Fruit fly (Drosophila melanogaster): ENCODE measurements around the gene HP5.

Gene HP5

dm6 chrX:11454189-11454882 is at the start of gene HP5, which contains the start of gene Evi5:
TSS of gene HP5 (plus strand) at chrX:11454786.
TSS of gene Evi5 (minus strand) at chrX:11454386.
- TF ChIP-seq h (optimal IDR thresholded peaks at IDR 0.05), result no peak
- TF ChIP-seq Sin3A (optimal IDR thresholded peaks at IDR 0.05), result no peak
- no peak for TF ChIP-seq Myc (optimal IDR thresholded peaks at IDR 0.05)
- TF ChIP-seq psq (optimal IDR thresholded peaks at IDR 0.05), result no peak
- no peak for TF ChIP-seq insv (optimal IDR thresholded peaks at IDR 0.05)
- TF ChIP-seq ttk (optimal IDR thresholded peaks at IDR 0.05), result no peak

DNA sequence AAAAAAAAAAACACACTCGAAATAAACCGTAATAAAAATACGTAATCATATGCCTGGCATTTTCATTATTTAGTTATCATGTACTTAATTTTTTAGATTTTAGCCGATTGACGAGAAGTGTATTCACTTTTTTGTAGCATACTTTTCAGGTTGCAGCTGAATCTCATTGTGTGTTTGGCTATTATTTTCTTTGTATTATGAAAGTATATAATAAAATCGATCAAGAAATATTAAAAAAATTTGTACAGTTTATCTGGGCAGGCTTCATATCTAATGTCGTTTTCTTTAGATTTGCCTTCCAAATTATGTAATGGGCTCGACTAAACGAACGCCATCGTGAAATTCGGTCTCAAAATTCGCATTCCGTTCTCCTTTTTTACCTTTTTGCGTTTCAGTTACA is 44.9 kb upstream of the HP5 start, which contains the start of gene CG15196:
Gene CG15196, plus strand, starts transcription at position 301 of the 400 bp plus-strand sequence.
- TF ChIP-seq h (optimal IDR thresholded peaks at IDR 0.05) (no peak), ttk (optimal IDR thresholded peaks at IDR 0.05) (no peak)

DNA sequence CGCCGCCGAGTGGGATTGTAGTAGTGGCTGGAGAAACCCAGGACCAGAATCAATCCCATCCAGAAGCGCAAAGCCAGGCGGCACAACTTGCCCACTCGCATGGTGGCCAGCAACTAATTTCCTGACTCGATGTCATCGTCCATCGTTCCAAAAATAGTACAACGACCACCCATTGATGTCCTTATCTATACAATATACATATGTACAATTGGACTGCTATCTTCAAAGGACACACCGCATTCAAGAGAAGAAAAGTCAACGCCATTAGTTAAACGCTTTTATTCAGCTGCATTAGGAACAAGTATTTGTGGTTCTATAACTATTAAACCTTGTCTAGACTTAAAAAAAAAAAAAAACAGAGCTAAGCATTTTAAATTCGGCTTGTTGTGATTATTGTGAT is 41.5 kb upstream of the HP5 start, which contains the start of gene Gr10b:
Gene Gr10b, minus strand, starts transcription at position 101 of the 400 bp plus-strand sequence.
- TF ChIP-seq Sin3A (optimal IDR thresholded peaks at IDR 0.05) (no peak), ttk (optimal IDR thresholded peaks at IDR 0.05) (no peak), h (optimal IDR thresholded peaks at IDR 0.05) (no peak), Myc (optimal IDR thresholded peaks at IDR 0.05) (no peak), psq (optimal IDR thresholded peaks at IDR 0.05) (no peak), insv (optimal IDR thresholded peaks at IDR 0.05) (no peak)

DNA sequence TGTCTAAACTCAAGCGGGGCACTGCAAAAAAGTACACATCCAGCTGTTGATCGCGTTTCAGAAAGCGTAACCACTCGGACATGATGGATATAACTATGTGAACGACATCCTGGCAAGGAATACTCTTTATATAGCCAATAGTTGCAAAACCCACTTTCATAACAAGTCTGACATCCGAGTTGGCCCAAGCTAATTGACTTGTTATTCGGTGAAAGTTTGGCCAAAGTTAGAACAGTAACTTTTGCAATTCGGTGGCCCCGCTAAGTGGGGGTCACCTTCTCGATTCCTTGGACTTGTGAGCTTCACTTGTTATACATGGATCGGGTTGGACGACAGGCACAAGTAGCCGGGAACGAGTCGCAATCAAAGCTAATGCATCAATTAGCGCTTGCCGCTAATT is 37.3 kb upstream of the HP5 start, which contains the start of the genes Gr10a and Or10a:
Gene Gr10a, minus strand, starts transcription at position 101 of the 400 bp plus-strand sequence.
Gene Or10a, minus strand, starts transcription at position 101 of the 400 bp plus-strand sequence.
- no peak for TF ChIP-seq Sin3A (optimal IDR thresholded peaks at IDR 0.05)
- no peak for TF ChIP-seq Myc (optimal IDR thresholded peaks at IDR 0.05)
- TF ChIP-seq psq (optimal IDR thresholded peaks at IDR 0.05), result no peak
- TF ChIP-seq h (optimal IDR thresholded peaks at IDR 0.05), result no peak

dm6 chrX:11419212-11419611 is 35.4 kb upstream of the HP5 start:
- no peak for TF ChIP-seq h (optimal IDR thresholded peaks at IDR 0.05)
- no peak for TF ChIP-seq ttk (optimal IDR thresholded peaks at IDR 0.05)
- no peak for TF ChIP-seq psq (optimal IDR thresholded peaks at IDR 0.05)
- no peak for TF ChIP-seq Myc (optimal IDR thresholded peaks at IDR 0.05)
- no peak for TF ChIP-seq insv (optimal IDR thresholded peaks at IDR 0.05)
- TF ChIP-seq Sin3A (optimal IDR thresholded peaks at IDR 0.05), result no peak

DNA sequence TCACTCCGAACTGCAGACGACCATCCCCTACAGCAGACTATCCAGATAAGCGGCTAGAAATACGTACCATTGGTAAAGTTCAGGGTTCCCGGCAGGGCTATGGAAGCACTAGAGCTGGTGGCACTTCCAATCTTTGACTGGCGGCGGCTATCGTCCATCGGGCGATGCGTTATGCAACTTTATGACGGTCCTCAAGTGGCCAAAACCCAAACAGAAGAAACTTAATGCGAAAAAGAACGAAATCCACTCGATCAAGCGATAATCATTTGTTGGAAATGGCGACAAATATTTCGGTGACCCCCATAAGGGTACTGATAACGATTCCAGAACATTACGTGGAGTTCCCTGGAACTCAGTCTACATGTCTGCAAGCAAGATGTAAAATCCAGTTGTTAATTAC is 34.6 kb upstream of the HP5 start:
- TF ChIP-seq psq (optimal IDR thresholded peaks at IDR 0.05), result no peak
- TF ChIP-seq h (optimal IDR thresholded peaks at IDR 0.05), result no peak
- TF ChIP-seq insv (optimal IDR thresholded peaks at IDR 0.05), result no peak
- no peak for TF ChIP-seq Sin3A (optimal IDR thresholded peaks at IDR 0.05)
- no peak for TF ChIP-seq Myc (optimal IDR thresholded peaks at IDR 0.05)
- no peak for TF ChIP-seq ttk (optimal IDR thresholded peaks at IDR 0.05)

- TF ChIP-seq insv (optimal IDR thresholded peaks at IDR 0.05) (no peak), psq (optimal IDR thresholded peaks at IDR 0.05) (no peak), Sin3A (optimal IDR thresholded peaks at IDR 0.05) (no peak), Myc (optimal IDR thresholded peaks at IDR 0.05) (no peak), h (optimal IDR thresholded peaks at IDR 0.05) (no peak), ttk (optimal IDR thresholded peaks at IDR 0.05) (no peak)
Measured at dm6 chrX:11420752-11421396, 33.7 kb upstream of the HP5 start.

DNA sequence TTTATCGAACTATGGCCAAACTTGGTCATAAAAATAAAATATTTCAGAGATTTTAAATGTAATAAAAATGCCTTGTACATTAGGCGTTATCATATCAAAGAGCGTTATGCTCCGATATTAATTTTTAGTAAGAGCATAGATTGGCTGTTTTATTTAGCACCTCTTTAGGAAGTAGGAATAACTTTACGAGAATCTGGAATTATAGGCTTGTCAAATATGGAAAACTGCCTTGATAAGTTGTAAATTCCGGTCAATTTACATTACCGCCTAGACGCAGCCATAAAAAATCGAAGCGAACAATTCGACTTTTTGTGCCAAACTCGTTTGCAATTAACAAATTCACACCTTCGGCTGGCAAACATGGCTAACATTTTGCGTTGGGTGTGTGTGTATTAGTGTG is 32.5 kb upstream of the HP5 start:
- TF ChIP-seq Sin3A (optimal IDR thresholded peaks at IDR 0.05) (no peak), h (optimal IDR thresholded peaks at IDR 0.05) (no peak), psq (optimal IDR thresholded peaks at IDR 0.05) (no peak), Myc (optimal IDR thresholded peaks at IDR 0.05) (no peak), ttk (optimal IDR thresholded peaks at IDR 0.05) (no peak), insv (optimal IDR thresholded peaks at IDR 0.05) (no peak)

dm6 chrX:11422532-11422931 is 32.1 kb upstream of the HP5 start, which contains the start of gene Gs2:
TSS of gene Gs2 (plus strand) at chrX:11422832.
- no peak for TF ChIP-seq h (optimal IDR thresholded peaks at IDR 0.05)
- TF ChIP-seq Sin3A (optimal IDR thresholded peaks at IDR 0.05), result no peak
- no peak for TF ChIP-seq Myc (optimal IDR thresholded peaks at IDR 0.05)
- no peak for TF ChIP-seq ttk (optimal IDR thresholded peaks at IDR 0.05)
- TF ChIP-seq insv (optimal IDR thresholded peaks at IDR 0.05), result no peak
- no peak for TF ChIP-seq psq (optimal IDR thresholded peaks at IDR 0.05)

DNA sequence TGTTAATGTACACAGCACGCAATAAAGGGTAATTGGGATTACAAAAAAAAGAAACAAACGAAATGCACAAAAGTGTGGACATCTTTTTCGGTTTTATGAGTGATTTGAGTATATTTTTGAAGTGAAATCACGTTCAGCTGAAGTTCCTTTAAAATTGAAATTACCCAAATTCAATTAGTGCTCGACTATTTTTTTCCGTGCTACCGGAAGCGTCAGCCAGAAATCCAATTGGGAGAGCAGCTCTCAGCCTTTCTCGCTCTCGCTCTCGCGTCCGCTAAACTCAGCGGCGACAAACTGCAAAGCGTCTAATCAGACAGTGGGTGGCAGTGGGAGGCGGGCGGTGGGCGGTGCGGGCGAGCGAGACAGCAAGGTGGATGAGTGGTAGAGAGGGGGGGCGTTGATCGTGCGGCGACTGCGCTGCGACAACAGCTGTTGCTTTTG is 31.3 kb upstream of the HP5 start:
- TF ChIP-seq h (optimal IDR thresholded peaks at IDR 0.05) (no peak), psq (optimal IDR thresholded peaks at IDR 0.05) (no peak), Myc (optimal IDR thresholded peaks at IDR 0.05) (no peak), insv (optimal IDR thresholded peaks at IDR 0.05) (no peak), ttk (optimal IDR thresholded peaks at IDR 0.05) (no peak), Sin3A (optimal IDR thresholded peaks at IDR 0.05) (no peak)

dm6 chrX:11424512-11424911 is 30.1 kb upstream of the HP5 start:
- no peak for TF ChIP-seq h (optimal IDR thresholded peaks at IDR 0.05)
- TF ChIP-seq Sin3A (optimal IDR thresholded peaks at IDR 0.05), result no peak
- TF ChIP-seq psq (optimal IDR thresholded peaks at IDR 0.05), result no peak
- no peak for TF ChIP-seq ttk (optimal IDR thresholded peaks at IDR 0.05)
- TF ChIP-seq insv (optimal IDR thresholded peaks at IDR 0.05), result no peak
- no peak for TF ChIP-seq Myc (optimal IDR thresholded peaks at IDR 0.05)

DNA sequence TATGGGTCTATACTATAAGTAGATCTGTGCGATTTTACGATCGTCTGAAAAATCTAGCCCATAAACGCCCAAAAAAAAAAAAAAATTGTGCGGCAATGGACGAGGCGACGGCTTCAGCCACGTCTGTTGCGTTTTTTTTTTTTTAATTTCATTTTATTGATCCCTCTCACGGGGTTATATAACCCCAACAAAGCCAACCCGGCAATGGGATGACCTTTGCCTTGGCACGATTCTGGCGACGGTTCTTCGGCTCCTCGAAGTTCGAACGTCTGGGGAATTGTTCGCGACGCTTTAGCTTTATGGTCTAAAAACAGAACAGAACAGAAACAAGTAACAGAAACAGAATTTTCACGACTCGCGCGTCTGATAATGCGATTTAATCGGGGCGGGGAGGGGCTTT is 29.2 kb upstream of the HP5 start:
- no peak for TF ChIP-seq ttk (optimal IDR thresholded peaks at IDR 0.05)
- TF ChIP-seq h (optimal IDR thresholded peaks at IDR 0.05), result no peak
- TF ChIP-seq Myc (optimal IDR thresholded peaks at IDR 0.05), result no peak

Measured in Kc167 (cell line).